Worm (Caenorhabditis elegans): ENCODE data around the gene F16G10.8.

The F16G10.8 gene

ce11 chrII:2383334-2383733 is at the start of gene F16G10.8:
TSS of gene F16G10.8 (minus strand) at chrII:2383434.
- TF ChIP-seq klf-2 (GFP tag; conservative IDR thresholded peaks at IDR 0.05) (no peak), ztf-23 (GFP tag; IDR thresholded peaks at IDR 0.05) (no peak), tab-1 (GFP tag; IDR thresholded peaks at IDR 0.05) (no peak), med-1 (GFP tag; optimal IDR thresholded peaks at IDR 0.05; ENCODE audit: insufficient read depth) (no peak), ztf-29 (GFP tag; IDR thresholded peaks at IDR 0.05) (no peak), ref-1 (GFP tag; conservative IDR thresholded peaks at IDR 0.05) (no peak), cog-1 (tag; optimal IDR thresholded peaks at IDR 0.05) (no peak), T22C8.4 (GFP tag; IDR thresholded peaks at IDR 0.05) (no peak)

- TF ChIP-seq ztf-23 (GFP tag; IDR thresholded peaks at IDR 0.05): no peak
- no peak for TF ChIP-seq tab-1 (GFP tag; IDR thresholded peaks at IDR 0.05)
- TF ChIP-seq T22C8.4 (GFP tag; IDR thresholded peaks at IDR 0.05): no peak
- TF ChIP-seq ref-1 (GFP tag; conservative IDR thresholded peaks at IDR 0.05): no peak
- TF ChIP-seq flt-1 (GFP tag; IDR thresholded peaks at IDR 0.05): no peak
- TF ChIP-seq klf-2 (GFP tag; conservative IDR thresholded peaks at IDR 0.05): no peak
- no peak for TF ChIP-seq cog-1 (tag; optimal IDR thresholded peaks at IDR 0.05)
- no peak for TF ChIP-seq ztf-29 (GFP tag; IDR thresholded peaks at IDR 0.05)
- no peak for TF ChIP-seq med-1 (GFP tag; optimal IDR thresholded peaks at IDR 0.05; ENCODE audit: insufficient read depth)
Observed at ce11 chrII:2431972-2432371, 48.7 kb upstream of the F16G10.8 start, which contains the start of gene ceh-86. TSS of gene ceh-86 (minus strand) at chrII:2432072.

- TF ChIP-seq T22C8.4 (GFP tag; IDR thresholded peaks at IDR 0.05): no peak
- no peak for TF ChIP-seq med-1 (GFP tag; optimal IDR thresholded peaks at IDR 0.05; ENCODE audit: insufficient read depth)
- no peak for TF ChIP-seq cog-1 (tag; optimal IDR thresholded peaks at IDR 0.05)
- TF ChIP-seq ref-1 (GFP tag; conservative IDR thresholded peaks at IDR 0.05): no peak
- TF ChIP-seq ztf-29 (GFP tag; IDR thresholded peaks at IDR 0.05): no peak
- TF ChIP-seq tab-1 (GFP tag; IDR thresholded peaks at IDR 0.05): no peak
- no peak for TF ChIP-seq klf-2 (GFP tag; conservative IDR thresholded peaks at IDR 0.05)
- TF ChIP-seq ztf-23 (GFP tag; IDR thresholded peaks at IDR 0.05): no peak
- no peak for TF ChIP-seq flt-1 (GFP tag; IDR thresholded peaks at IDR 0.05)
Observed at ce11 chrII:2422427-2422826, 39.2 kb upstream of the F16G10.8 start.

- TF ChIP-seq tab-1 (GFP tag; IDR thresholded peaks at IDR 0.05) (no peak), flt-1 (GFP tag; IDR thresholded peaks at IDR 0.05) (no peak), ztf-23 (GFP tag; IDR thresholded peaks at IDR 0.05) (no peak), T22C8.4 (GFP tag; IDR thresholded peaks at IDR 0.05) (no peak), ztf-29 (GFP tag; IDR thresholded peaks at IDR 0.05) (no peak), ref-1 (GFP tag; conservative IDR thresholded peaks at IDR 0.05) (no peak), cog-1 (tag; optimal IDR thresholded peaks at IDR 0.05) (no peak), med-1 (GFP tag; optimal IDR thresholded peaks at IDR 0.05; ENCODE audit: insufficient read depth) (no peak), klf-2 (GFP tag; conservative IDR thresholded peaks at IDR 0.05) (no peak)
Observed at ce11 chrII:2421905-2422304, 38.7 kb upstream of the F16G10.8 start, which contains the start of gene F42G2.2. TSS of gene F42G2.2 (plus strand) at chrII:2422205.

ce11 chrII:2421185-2421584 is 38.0 kb upstream of the F16G10.8 start:
- TF ChIP-seq ztf-29 (GFP tag; IDR thresholded peaks at IDR 0.05) (no peak), flt-1 (GFP tag; IDR thresholded peaks at IDR 0.05) (no peak), ztf-23 (GFP tag; IDR thresholded peaks at IDR 0.05) (no peak), cog-1 (tag; optimal IDR thresholded peaks at IDR 0.05) (no peak), tab-1 (GFP tag; IDR thresholded peaks at IDR 0.05) (no peak)

ce11 chrII:2420685-2421084 is 37.5 kb upstream of the F16G10.8 start:
- no peak for TF ChIP-seq med-1 (GFP tag; optimal IDR thresholded peaks at IDR 0.05; ENCODE audit: insufficient read depth)
- no peak for TF ChIP-seq ref-1 (GFP tag; conservative IDR thresholded peaks at IDR 0.05)

ce11 chrII:2418836-2419235 is 35.6 kb upstream of the F16G10.8 start, which contains the start of gene fbxc-20:
TSS of gene fbxc-20 (plus strand) at chrII:2419136.
- TF ChIP-seq ref-1 (GFP tag; conservative IDR thresholded peaks at IDR 0.05) (no peak), ztf-23 (GFP tag; IDR thresholded peaks at IDR 0.05) (no peak), ztf-29 (GFP tag; IDR thresholded peaks at IDR 0.05) (no peak), T22C8.4 (GFP tag; IDR thresholded peaks at IDR 0.05) (no peak), flt-1 (GFP tag; IDR thresholded peaks at IDR 0.05) (no peak), med-1 (GFP tag; optimal IDR thresholded peaks at IDR 0.05; ENCODE audit: insufficient read depth) (no peak), tab-1 (GFP tag; IDR thresholded peaks at IDR 0.05) (no peak), cog-1 (tag; optimal IDR thresholded peaks at IDR 0.05) (no peak), klf-2 (GFP tag; conservative IDR thresholded peaks at IDR 0.05) (no peak)

ce11 chrII:2417889-2418288 is 34.7 kb upstream of the F16G10.8 start, which contains the start of the genes F42G2.5 and F42G2.7:
TSS of gene F42G2.5 (minus strand) at chrII:2417989.
TSS of gene F42G2.7 (plus strand) at chrII:2418158.
- TF ChIP-seq cog-1 (tag; optimal IDR thresholded peaks at IDR 0.05) (no peak), klf-2 (GFP tag; conservative IDR thresholded peaks at IDR 0.05) (no peak), med-1 (GFP tag; optimal IDR thresholded peaks at IDR 0.05; ENCODE audit: insufficient read depth) (no peak), ref-1 (GFP tag; conservative IDR thresholded peaks at IDR 0.05) (no peak), T22C8.4 (GFP tag; IDR thresholded peaks at IDR 0.05) (no peak), flt-1 (GFP tag; IDR thresholded peaks at IDR 0.05) (no peak), ztf-29 (GFP tag; IDR thresholded peaks at IDR 0.05) (no peak), tab-1 (GFP tag; IDR thresholded peaks at IDR 0.05) (no peak), ztf-23 (GFP tag; IDR thresholded peaks at IDR 0.05) (no peak)

- TF ChIP-seq tab-1 (GFP tag; IDR thresholded peaks at IDR 0.05) (no peak), ref-1 (GFP tag; conservative IDR thresholded peaks at IDR 0.05) (no peak), klf-2 (GFP tag; conservative IDR thresholded peaks at IDR 0.05) (no peak), med-1 (GFP tag; optimal IDR thresholded peaks at IDR 0.05; ENCODE audit: insufficient read depth) (no peak), ztf-29 (GFP tag; IDR thresholded peaks at IDR 0.05) (no peak), cog-1 (tag; optimal IDR thresholded peaks at IDR 0.05) (no peak), ztf-23 (GFP tag; IDR thresholded peaks at IDR 0.05) (no peak), T22C8.4 (GFP tag; IDR thresholded peaks at IDR 0.05) (no peak), flt-1 (GFP tag; IDR thresholded peaks at IDR 0.05) (no peak)
Observed at ce11 chrII:2415439-2415838, 32.2 kb upstream of the F16G10.8 start, which contains the start of gene fbxa-4. TSS of gene fbxa-4 (minus strand) at chrII:2415531.

- TF ChIP-seq ref-1 (GFP tag; conservative IDR thresholded peaks at IDR 0.05): no peak
- no peak for TF ChIP-seq tab-1 (GFP tag; IDR thresholded peaks at IDR 0.05)
- no peak for TF ChIP-seq ztf-29 (GFP tag; IDR thresholded peaks at IDR 0.05)
- no peak for TF ChIP-seq ztf-23 (GFP tag; IDR thresholded peaks at IDR 0.05)
- no peak for TF ChIP-seq flt-1 (GFP tag; IDR thresholded peaks at IDR 0.05)
- no peak for TF ChIP-seq cog-1 (tag; optimal IDR thresholded peaks at IDR 0.05)
- TF ChIP-seq klf-2 (GFP tag; conservative IDR thresholded peaks at IDR 0.05): no peak
- no peak for TF ChIP-seq med-1 (GFP tag; optimal IDR thresholded peaks at IDR 0.05; ENCODE audit: insufficient read depth)
- no peak for TF ChIP-seq T22C8.4 (GFP tag; IDR thresholded peaks at IDR 0.05)
Observed at ce11 chrII:2412649-2413048, 29.4 kb upstream of the F16G10.8 start, which contains the start of gene fbxa-182. TSS of gene fbxa-182 (minus strand) at chrII:2412749.
